Worm (Caenorhabditis elegans) whole organism, midembryonic: ENCODE measurements around the gene prmt-6.

Experiments used
- T22C8.4 ChIP-seq: fragments of 200-800 bp; sonication (Bioruptor generic); IDR thresholded peaks from 2 replicates; pipeline ENCODE4 v1.3.6; 2022; ENCODE audit warnings: missing genetic modification characterization, missing compliant biosample characterization
- cog-1 ChIP-seq: sonication (generic microtip); optimal IDR thresholded peaks from 2 replicates; lab custom pipeline; 2016; ENCODE audit warnings: missing genetic modification characterization, missing compliant biosample characterization
- flt-1 ChIP-seq: fragments of 200-800 bp; sonication (Bioruptor generic); IDR thresholded peaks from 2 replicates; pipeline ENCODE4 v1.3.6; 2022; ENCODE audit warnings: missing genetic modification characterization, missing compliant biosample characterization
- klf-2 ChIP-seq: fragments of 200-800 bp; sonication (Bioruptor generic); conservative IDR thresholded peaks from 2 replicates; pipeline ENCODE4 v1.3.6; 2022; ENCODE audit warnings: missing genetic modification reagents, missing genetic modification characterization, missing compliant biosample characterization
- med-1 ChIP-seq: sonication (generic microtip); optimal IDR thresholded peaks from 2 replicates; lab custom pipeline; 2017; ENCODE audit warnings: missing genetic modification characterization, mild to moderate bottlenecking, missing compliant biosample characterization, antibody characterized with exemption, missing genetic modification reagents; ENCODE audit not compliant: insufficient read depth
- ref-1 ChIP-seq: fragments of 200-800 bp; sonication (Bioruptor generic); conservative IDR thresholded peaks from 2 replicates; pipeline ENCODE4 v1.3.6; 2022; ENCODE audit warnings: missing genetic modification reagents, missing genetic modification characterization, missing compliant biosample characterization
- tab-1 ChIP-seq: fragments of 200-800 bp; sonication (Bioruptor generic); IDR thresholded peaks from 2 replicates; pipeline ENCODE4 v1.3.6; 2022; ENCODE audit warnings: missing genetic modification characterization, missing compliant biosample characterization
- ztf-23 ChIP-seq: fragments of 200-800 bp; sonication (Bioruptor generic); IDR thresholded peaks from 2 replicates; pipeline ENCODE4 v1.3.6; 2022; ENCODE audit warnings: missing genetic modification reagents, missing genetic modification characterization, missing compliant biosample characterization
- ztf-29 ChIP-seq: fragments of 200-800 bp; sonication (Bioruptor generic); IDR thresholded peaks from 2 replicates; pipeline ENCODE4 v1.3.6; 2022; ENCODE audit warnings: missing genetic modification reagents, missing genetic modification characterization, missing compliant biosample characterization

DNA sequence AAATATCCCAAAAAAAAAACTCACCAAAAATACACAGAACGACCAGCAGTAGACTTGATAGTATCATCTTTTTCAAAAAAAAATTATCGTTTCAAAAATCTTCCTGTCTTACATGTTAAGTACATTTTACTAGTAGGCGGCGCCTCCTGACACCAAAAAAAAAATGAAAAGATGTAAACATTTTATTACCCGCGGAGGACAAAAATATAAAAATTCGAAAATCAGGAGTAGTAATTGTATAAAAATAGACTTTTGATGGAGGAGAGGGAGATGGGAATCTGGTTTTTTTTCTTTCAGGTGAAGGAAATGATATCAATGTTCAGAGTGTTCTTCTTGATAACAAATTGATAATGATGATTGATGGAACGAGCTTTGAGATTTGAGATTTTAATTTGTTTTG, 28.0 kb upstream of the prmt-6 start, which contains the start of gene C23H5.15:
- TF ChIP-seq med-1 (GFP tag; lab: Kevin White, UChicago) = no peak
- TF ChIP-seq ztf-29 (GFP tag; lab: Robert Waterston, UW) = no peak
- no peak for TF ChIP-seq klf-2 (GFP tag; lab: Robert Waterston, UW)
- TF ChIP-seq T22C8.4 (GFP tag; lab: Robert Waterston, UW) = no peak
- TF ChIP-seq flt-1 (GFP tag; lab: Robert Waterston, UW) = no peak
- no peak for TF ChIP-seq ref-1
- no peak for TF ChIP-seq ztf-23 (GFP tag; lab: Robert Waterston, UW)
- no peak for TF ChIP-seq cog-1 (tag; lab: Kevin White, UChicago)
- no peak for TF ChIP-seq tab-1 (GFP tag; lab: Robert Waterston, UW)
